Fruit fly (Drosophila melanogaster): Measurements from ENCODE around the gene CG4229.
A peak's percentile ranks its signal among the peaks of the same experiment; 100 is the strongest.

The CG4229 gene

dm6 chr3L:16587994-16588622, 31.5 kb downstream of the CG4229 start (continued):
- TF ChIP-seq Doc3 (GFP tag; IDR thresholded peaks at IDR 0.05; ENCODE audit: partially characterized antibody) = peak; percentile 96
- no peak for TF ChIP-seq danr (GFP tag; IDR thresholded peaks at IDR 0.05)
- no peak for TF ChIP-seq Dip2 (GFP tag; IDR thresholded peaks at IDR 0.05)
- TF ChIP-seq CG9876 (GFP tag; optimal IDR thresholded peaks at IDR 0.05) = peak; percentile 32
- TF ChIP-seq unc-4 (GFP tag; IDR thresholded peaks at IDR 0.05; ENCODE audit: partially characterized antibody) = peak; percentile 95
- no peak for TF ChIP-seq CG2202 (tag; optimal IDR thresholded peaks at IDR 0.05)
- TF ChIP-seq CG11504 (tag; optimal IDR thresholded peaks at IDR 0.05) = no peak
- peak; percentile 45 for TF ChIP-seq lbe (GFP tag; optimal IDR thresholded peaks at IDR 0.05)
- TF ChIP-seq HmgD (GFP tag; optimal IDR thresholded peaks at IDR 0.05) = peak; percentile 89
- TF ChIP-seq trem (tag; optimal IDR thresholded peaks at IDR 0.05) = peak; percentile 72
- TF ChIP-seq Mes4 (GFP tag; optimal IDR thresholded peaks at IDR 0.05) = peak; percentile 10
- TF ChIP-seq chm (GFP tag; IDR thresholded peaks at IDR 0.05) = peak; percentile 53; the same call in 1 of the 2 replicates
- no peak for TF ChIP-seq ATbp (GFP tag; optimal IDR thresholded peaks at IDR 0.05)
- peak; percentile 57 for TF ChIP-seq pum (GFP tag; optimal IDR thresholded peaks at IDR 0.05)
- TF ChIP-seq CG12659 (GFP tag; optimal IDR thresholded peaks at IDR 0.05) = peak; percentile 84
- TF ChIP-seq Dek (tag; optimal IDR thresholded peaks at IDR 0.05) = peak; percentile 68
- TF ChIP-seq CG14014 (GFP tag; IDR thresholded peaks at IDR 0.05) = peak; percentile 65; the same call in 1 of the 2 replicates
- TF ChIP-seq CG7786 (GFP tag; optimal IDR thresholded peaks at IDR 0.05) = peak; percentile 67
- TF ChIP-seq Neu2 (GFP tag; optimal IDR thresholded peaks at IDR 0.05; ENCODE audit: borderline replicate concordance) = peak; percentile 42
- TF ChIP-seq CG11247 (GFP tag; IDR thresholded peaks at IDR 0.05) = peak; percentile 51; the same call in 1 of the 2 replicates
- TF ChIP-seq pfk (GFP tag; optimal IDR thresholded peaks at IDR 0.05) = no peak
- TF ChIP-seq Atf6 (GFP tag; IDR thresholded peaks at IDR 0.05) = peak; percentile 64; the same call in 1 of the 2 replicates
- peak; percentile 97 for TF ChIP-seq Ets65A (GFP tag)
- TF ChIP-seq nau (GFP tag; optimal IDR thresholded peaks at IDR 0.05) = no peak
- no peak for TF ChIP-seq CG15011 (GFP tag; optimal IDR thresholded peaks at IDR 0.05)
- TF ChIP-seq CG14710 (tag; optimal IDR thresholded peaks at IDR 0.05) = peak; percentile 86
- peak; percentile 64 for TF ChIP-seq CG18599 (GFP tag; optimal IDR thresholded peaks at IDR 0.05)
- TF ChIP-seq bab2 (GFP tag; optimal IDR thresholded peaks at IDR 0.05) = peak; percentile 52
- peak; percentile 47 for TF ChIP-seq sisA (GFP tag; IDR thresholded peaks at IDR 0.05)
- peak; percentile 100 for TF ChIP-seq Sin3A (optimal IDR thresholded peaks at IDR 0.05)
- peak; percentile 34 for TF ChIP-seq p53 (GFP tag; optimal IDR thresholded peaks at IDR 0.05)
- TF ChIP-seq Fer1 (GFP tag; optimal IDR thresholded peaks at IDR 0.05) = peak; percentile 3
- peak; percentile 58 for TF ChIP-seq Lhr (GFP tag; optimal IDR thresholded peaks at IDR 0.05)
- TF ChIP-seq mld (GFP tag; IDR thresholded peaks at IDR 0.05; ENCODE audit: partially characterized antibody) = peak; percentile 75; the same call in 1 of the 3 replicates
- TF ChIP-seq CG30431 (GFP tag; optimal IDR thresholded peaks at IDR 0.05) = no peak
- peak; percentile 15 for TF ChIP-seq oc (tag; optimal IDR thresholded peaks at IDR 0.05)
- no peak for TF ChIP-seq ash1 (GFP tag; optimal IDR thresholded peaks at IDR 0.05)
- peak; percentile 41 for TF ChIP-seq zen (tag; optimal IDR thresholded peaks at IDR 0.05)
- peak; percentile 37 for TF ChIP-seq CG5245 (GFP tag; optimal IDR thresholded peaks at IDR 0.05)
- TF ChIP-seq CG7928 (GFP tag; optimal IDR thresholded peaks at IDR 0.05) = no peak
- peak; percentile 54 for TF ChIP-seq Elba2 (GFP tag; optimal IDR thresholded peaks at IDR 0.05)
- no peak for TF ChIP-seq CG17568 (GFP tag; optimal IDR thresholded peaks at IDR 0.05)
- peak; percentile 98 for TF ChIP-seq Dll (GFP tag; IDR thresholded peaks at IDR 0.05; ENCODE audit: partially characterized antibody)
- TF ChIP-seq CG12071 (GFP tag; optimal IDR thresholded peaks at IDR 0.05) = no peak
- TF ChIP-seq CG2199 (GFP tag; IDR thresholded peaks at IDR 0.05) = 0 out of 3 replicates have a peak, but pooled peaks have one; percentile 30
- peak; percentile 36 for TF ChIP-seq CG10654 (GFP tag; optimal IDR thresholded peaks at IDR 0.05)
- TF ChIP-seq salm (tag; optimal IDR thresholded peaks at IDR 0.05) = no peak
- no peak for TF ChIP-seq CG10565 (GFP tag; optimal IDR thresholded peaks at IDR 0.05)
- TF ChIP-seq tin (GFP tag; optimal IDR thresholded peaks at IDR 0.05) = peak; percentile 60
